Fruit fly (Drosophila melanogaster) whole organism, prepupa: Measurements from ENCODE around the gene Arpc2.

Experiments
- CG6854 ChIP-seq: fragments of 200-800 bp; sonication (Bioruptor generic); optimal IDR thresholded peaks from 2 replicates; lab custom pipeline; 2017; ENCODE audit warnings: missing biosample characterization, mild to moderate bottlenecking, missing genetic modification characterization
- esn ChIP-seq: fragments of 200-800 bp; sonication (Bioruptor generic); optimal IDR thresholded peaks from 2 replicates; lab custom pipeline; 2016; ENCODE audit warnings: missing biosample characterization, mild to moderate bottlenecking, missing genetic modification characterization, moderate library complexity

DNA sequence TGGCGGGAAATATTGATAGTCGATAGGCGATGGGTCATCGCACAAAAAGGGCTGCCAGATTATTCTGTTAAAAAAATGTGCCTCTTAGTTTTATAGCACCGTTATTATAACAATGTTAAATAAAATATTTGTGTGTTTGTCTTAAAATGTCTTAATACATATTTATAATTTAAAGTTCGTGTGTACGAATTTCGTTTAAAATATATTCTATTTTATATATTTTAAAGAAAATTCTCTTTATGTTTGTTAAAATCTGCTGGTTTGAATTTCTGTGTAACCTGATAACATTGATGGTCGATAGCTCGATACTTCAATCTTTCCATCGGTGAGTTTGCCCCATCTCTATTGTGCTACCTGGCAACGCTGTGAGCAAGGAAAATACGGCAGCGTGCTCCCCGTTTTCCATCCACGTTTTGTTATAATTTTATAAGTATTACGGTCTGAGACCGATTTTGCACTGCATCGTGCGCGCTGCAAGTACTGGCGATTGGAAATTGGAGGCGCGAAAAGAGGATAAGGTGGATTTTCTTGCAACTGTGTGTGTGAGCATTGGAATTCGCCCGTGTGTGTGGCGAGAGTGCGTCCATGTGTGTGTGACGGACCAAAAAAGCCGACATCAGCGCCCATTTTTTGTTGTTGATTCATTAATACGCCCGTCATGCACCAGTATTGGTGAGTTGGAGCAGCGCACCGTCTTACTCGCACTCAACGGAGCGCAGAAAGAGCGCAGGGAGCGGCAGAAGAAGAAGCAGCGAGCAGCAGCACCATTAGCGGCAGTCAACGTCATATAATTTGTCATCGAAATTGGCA is at the start of gene Arpc2, which contains the start of gene CG10949:
- TF ChIP-seq esn (GFP tag; lab: Kevin White, UChicago) (peak; percentile 33), CG6854 (GFP tag; lab: Kevin White, UChicago) (no peak)
